Worm (Caenorhabditis elegans) whole organism, L1 larva: Measurements from ENCODE around the gene nhr-199.

ENCODE experiments used
- Y116A8C.19 ChIP-seq: sonication (generic microtip); optimal IDR thresholded peaks from 2 replicates; lab custom pipeline; 2016; ENCODE audit warnings: missing compliant biosample characterization, missing genetic modification characterization, borderline replicate concordance
- aha-1 ChIP-seq: fragments of 150-350 bp; optimal IDR thresholded peaks from 2 replicates; lab custom pipeline; 2014; ENCODE audit warnings: missing biosample characterization, missing genetic modification characterization
- alr-1 ChIP-seq: fragments of 200-800 bp; sonication (Bioruptor generic); optimal IDR thresholded peaks from 2 replicates; lab custom pipeline; 2018; ENCODE audit warnings: borderline replicate concordance, mild to moderate bottlenecking, missing genetic modification characterization, missing compliant biosample characterization
- aly-2 ChIP-seq: fragments of 150-350 bp; optimal IDR thresholded peaks from 2 replicates; lab custom pipeline; 2014; ENCODE audit warnings: missing biosample characterization, missing genetic modification characterization
- ceh-8 ChIP-seq: fragments of 200-800 bp; sonication (Bioruptor generic); optimal IDR thresholded peaks from 2 replicates; lab custom pipeline; 2018; ENCODE audit warnings: mild to moderate bottlenecking, missing genetic modification characterization, moderate library complexity, missing compliant biosample characterization
- ceh-82 ChIP-seq, 3 experiments: fragments of 150-350 bp in 1 of 3; sonication (generic microtip) in 2 of 3; optimal IDR thresholded peaks; 2 replicates each; lab custom pipeline; 2014 to 2017; ENCODE audit warnings: missing biosample characterization in 3 of 3, missing genetic modification characterization in 3 of 3
- dsc-1 ChIP-seq: sonication (generic microtip); optimal IDR thresholded peaks from 2 replicates; lab custom pipeline; 2016; ENCODE audit warnings: mild to moderate bottlenecking, missing genetic modification characterization, missing compliant biosample characterization
- efl-1 ChIP-seq, 4 experiments: fragments of 150-350 bp; optimal IDR thresholded peaks in 3 of 4; peaks in 1 of 4; 1 replicate in 1 of 4; 2 replicates in 3 of 4; lab custom pipeline; 2014; ENCODE audit warnings: missing biosample characterization in 2 of 4, missing genetic modification characterization in 2 of 4, missing genetic modification reagents in 2 of 4
- elt-3 ChIP-seq, 6 experiments: fragments of 150-350 bp in 1 of 6; sonication (generic microtip); optimal IDR thresholded peaks; 2 replicates each; lab custom pipeline; 2017 to 2018; ENCODE audit warnings: missing biosample characterization in 6 of 6, missing genetic modification characterization in 6 of 6, inconsistent platforms in 1 of 6
- fkh-4 ChIP-seq: sonication (generic microtip); optimal IDR thresholded peaks from 2 replicates; lab custom pipeline; 2016; ENCODE audit warnings: missing compliant biosample characterization, missing genetic modification characterization, borderline replicate concordance
- fkh-8 ChIP-seq: sonication (generic microtip); optimal IDR thresholded peaks from 2 replicates; lab custom pipeline; 2016; ENCODE audit warnings: mild to moderate bottlenecking, missing genetic modification characterization, missing compliant biosample characterization
- hlh-17 ChIP-seq: fragments of 200-800 bp; sonication (Bioruptor generic); optimal IDR thresholded peaks from 2 replicates; lab custom pipeline; 2018; ENCODE audit warnings: missing genetic modification characterization, mild to moderate bottlenecking, missing compliant biosample characterization, moderate library complexity, borderline replicate concordance
- hpl-2 ChIP-seq: fragments of 150-350 bp; optimal IDR thresholded peaks from 2 replicates; lab custom pipeline; 2014; ENCODE audit warnings: missing biosample characterization, missing genetic modification reagents, missing genetic modification characterization
- lin-13 ChIP-seq: fragments of 150-350 bp; optimal IDR thresholded peaks from 2 replicates; lab custom pipeline; 2014; ENCODE audit warnings: missing biosample characterization, missing genetic modification reagents, missing genetic modification characterization
- lin-14 ChIP-seq: fragments of 200-800 bp; sonication (Bioruptor generic); optimal IDR thresholded peaks from 2 replicates; lab custom pipeline; 2018; ENCODE audit warnings: mild to moderate bottlenecking, missing genetic modification characterization, moderate library complexity, missing compliant biosample characterization
- lin-35 ChIP-seq, 2 experiments: fragments of 150-350 bp; optimal IDR thresholded peaks; 2 replicates each; lab custom pipeline; 2014; ENCODE audit warnings: missing biosample characterization in 2 of 2, missing genetic modification characterization in 2 of 2, missing genetic modification reagents in 2 of 2
- lin-39 ChIP-seq: fragments of 150-350 bp; optimal IDR thresholded peaks from 2 replicates; lab custom pipeline; 2014; ENCODE audit warnings: missing biosample characterization, missing genetic modification reagents, missing genetic modification characterization
- lsy-2 ChIP-seq, 2 experiments: fragments of 150-350 bp; optimal IDR thresholded peaks; 2 replicates each; lab custom pipeline; 2014; ENCODE audit warnings: missing biosample characterization in 2 of 2, missing genetic modification characterization in 2 of 2
- mdl-1 ChIP-seq, 2 experiments: fragments of 150-350 bp; optimal IDR thresholded peaks; 2 replicates each; lab custom pipeline; 2014 to 2017; ENCODE audit warnings: missing biosample characterization in 2 of 2, missing genetic modification characterization in 2 of 2, inconsistent platforms in 1 of 2
- mef-2 ChIP-seq: fragments of 150-350 bp; optimal IDR thresholded peaks from 2 replicates; lab custom pipeline; 2014; ENCODE audit warnings: missing biosample characterization, missing genetic modification characterization
- nhr-12 ChIP-seq: sonication (generic microtip); optimal IDR thresholded peaks from 2 replicates; lab custom pipeline; 2017; ENCODE audit warnings: missing biosample characterization, missing genetic modification characterization
- nhr-20 ChIP-seq: sonication (generic microtip); optimal IDR thresholded peaks from 2 replicates; lab custom pipeline; 2016; ENCODE audit warnings: mild to moderate bottlenecking, missing genetic modification characterization, missing compliant biosample characterization
- nhr-28 ChIP-seq: fragments of 150-350 bp; optimal IDR thresholded peaks from 2 replicates; lab custom pipeline; 2014; ENCODE audit warnings: missing biosample characterization, missing genetic modification characterization
- nhr-47 ChIP-seq: sonication (generic microtip); optimal IDR thresholded peaks from 2 replicates; lab custom pipeline; 2016; ENCODE audit warnings: mild to moderate bottlenecking, missing genetic modification characterization, moderate library complexity, missing compliant biosample characterization
- nhr-71 ChIP-seq: sonication (generic microtip); optimal IDR thresholded peaks from 2 replicates; lab custom pipeline; 2016; ENCODE audit warnings: mild to moderate bottlenecking, missing genetic modification characterization, moderate library complexity, missing compliant biosample characterization
- nhr-76 ChIP-seq: sonication (generic microtip); optimal IDR thresholded peaks from 2 replicates; lab custom pipeline; 2017; ENCODE audit warnings: missing biosample characterization, missing genetic modification characterization
- pax-3 ChIP-seq: fragments of 200-800 bp; sonication (Bioruptor generic); optimal IDR thresholded peaks from 2 replicates; lab custom pipeline; 2018; ENCODE audit warnings: mild to moderate bottlenecking, missing genetic modification characterization, moderate library complexity, missing compliant biosample characterization
- rnt-1 ChIP-seq: sonication (generic microtip); optimal IDR thresholded peaks from 2 replicates; lab custom pipeline; 2016; ENCODE audit warnings: mild to moderate bottlenecking, missing genetic modification characterization, moderate library complexity, missing compliant biosample characterization
- sox-4 ChIP-seq: sonication (generic microtip); optimal IDR thresholded peaks from 2 replicates; lab custom pipeline; 2016; ENCODE audit warnings: missing genetic modification characterization, missing compliant biosample characterization
- swsn-7 ChIP-seq: sonication (generic microtip); optimal IDR thresholded peaks from 2 replicates; lab custom pipeline; 2016; ENCODE audit warnings: missing genetic modification characterization, missing compliant biosample characterization
- unc-130 ChIP-seq: fragments of 150-350 bp; optimal IDR thresholded peaks from 2 replicates; lab custom pipeline; 2017; ENCODE audit warnings: missing biosample characterization, missing genetic modification characterization, inconsistent platforms
- unc-30 ChIP-seq: sonication (generic microtip); optimal IDR thresholded peaks from 2 replicates; lab custom pipeline; 2017; ENCODE audit warnings: missing biosample characterization, missing genetic modification characterization
- xbp-1 ChIP-seq: sonication (generic microtip); optimal IDR thresholded peaks from 2 replicates; lab custom pipeline; 2016; ENCODE audit warnings: missing genetic modification characterization, missing compliant biosample characterization
- zag-1 ChIP-seq: fragments of 150-350 bp; optimal IDR thresholded peaks from 2 replicates; lab custom pipeline; 2014; ENCODE audit warnings: missing biosample characterization, missing genetic modification characterization
- zip-4 ChIP-seq: fragments of 200-800 bp; sonication (Bioruptor generic); optimal IDR thresholded peaks from 2 replicates; lab custom pipeline; 2018; ENCODE audit warnings: mild to moderate bottlenecking, missing genetic modification characterization, moderate library complexity, missing compliant biosample characterization
- ztf-11 ChIP-seq, 2 experiments: sonication (generic microtip); optimal IDR thresholded peaks; 2 replicates each; lab custom pipeline; 2016 to 2017; ENCODE audit warnings: missing genetic modification characterization in 2 of 2, missing biosample characterization in 1 of 2, missing compliant biosample characterization in 1 of 2

Gene nhr-199

DNA sequence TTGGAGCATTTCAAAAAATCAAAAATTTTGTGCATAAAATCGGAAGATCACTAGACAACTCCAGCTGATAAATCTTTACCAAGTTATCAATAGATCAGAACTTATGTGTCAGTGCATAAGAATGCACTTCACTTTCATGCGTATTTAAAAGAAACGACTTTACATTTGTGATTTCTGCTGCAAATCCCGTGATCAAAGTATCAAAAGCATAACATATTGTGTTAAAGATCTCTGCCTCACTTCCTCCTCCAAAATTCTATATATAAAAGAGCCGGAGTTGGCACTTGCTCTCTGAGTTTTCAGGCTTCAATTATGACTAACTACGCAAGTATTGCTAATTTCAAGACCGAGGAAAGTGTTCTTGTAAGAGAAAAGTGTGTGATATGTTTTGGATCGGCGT lies 6.0 kb downstream of the nhr-199 start, which contains the start of gene nhr-198 (continued):
- no peak for TF ChIP-seq aly-2 (tag; lab: Kevin White, UChicago)
- no peak for TF ChIP-seq aha-1 (tag; lab: Kevin White, UChicago)
- TF ChIP-seq lin-13 (GFP tag; lab: Kevin White, UChicago): no peak
- TF ChIP-seq unc-130 (tag; lab: Kevin White, UChicago): no peak
- no peak for TF ChIP-seq ztf-11 (tag; optimal IDR thresholded peaks at IDR 0.05; lab: Kevin White, UChicago)
- no peak for TF ChIP-seq nhr-76 (tag; lab: Kevin White, UChicago)
- no peak for TF ChIP-seq Y116A8C.19 (tag; lab: Kevin White, UChicago)
- no peak for TF ChIP-seq xbp-1 (tag; lab: Kevin White, UChicago)
- TF ChIP-seq zip-4 (GFP tag; lab: Kevin White, UChicago): no peak

DNA sequence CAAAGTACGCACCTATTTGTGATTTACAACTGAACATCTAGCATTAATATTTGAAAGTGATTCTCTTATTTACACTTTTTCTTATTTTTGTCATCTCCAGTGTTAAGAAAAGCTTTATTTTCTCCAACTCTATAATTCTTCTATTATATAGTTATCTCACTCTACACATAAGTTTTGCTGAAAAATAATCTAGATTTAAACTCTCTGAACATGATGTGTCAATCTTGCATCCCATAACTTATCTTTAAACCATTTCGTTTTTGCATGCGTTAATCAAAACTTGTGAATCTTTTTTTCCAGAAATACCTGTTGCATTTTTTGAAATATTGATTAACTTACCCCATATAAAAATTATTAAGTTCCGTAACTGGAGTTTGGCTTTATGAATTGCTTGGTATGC lies 9.7 kb downstream of the nhr-199 start, which contains the start of gene nhr-268:
Gene nhr-268, plus strand, starts transcription at position 301 of the 400 bp plus-strand sequence.
- no peak for TF ChIP-seq ceh-82 (tag; optimal IDR thresholded peaks at IDR 0.05; lab: Kevin White, UChicago)
- TF ChIP-seq nhr-12 (tag; lab: Kevin White, UChicago): no peak

DNA sequence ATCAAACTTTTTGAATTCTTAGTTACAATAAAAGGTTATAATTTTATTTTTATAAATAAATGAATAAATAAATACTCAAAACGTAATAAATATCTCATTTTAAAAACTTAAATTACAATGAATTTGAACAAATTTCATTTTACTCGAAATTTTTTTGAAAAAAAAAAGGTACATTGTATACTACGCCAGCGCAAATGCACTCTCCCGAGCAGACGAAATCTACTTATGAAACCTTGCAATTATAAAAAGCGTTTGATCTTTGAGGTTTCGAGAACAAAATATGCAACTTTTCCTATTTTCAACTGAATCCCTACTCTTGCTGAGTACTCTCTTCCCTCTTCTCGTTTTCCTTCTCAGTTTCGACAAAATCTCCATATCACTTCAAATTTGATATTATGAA lies 12.0 kb downstream of the nhr-199 start, which contains the start of gene nhr-197:
Gene nhr-197, plus strand, starts transcription at position 301 of the 400 bp plus-strand sequence.
- TF ChIP-seq nhr-12 (tag; lab: Kevin White, UChicago) (no peak), swsn-7 (tag; lab: Kevin White, UChicago) (no peak), zag-1 (no peak), elt-3 (tag; optimal IDR thresholded peaks at IDR 0.05; lab: Kevin White, UChicago) (no peak), unc-30 (tag; lab: Kevin White, UChicago) (no peak), lin-14 (no peak), hpl-2 (GFP tag; lab: Kevin White, UChicago) (no peak)

DNA sequence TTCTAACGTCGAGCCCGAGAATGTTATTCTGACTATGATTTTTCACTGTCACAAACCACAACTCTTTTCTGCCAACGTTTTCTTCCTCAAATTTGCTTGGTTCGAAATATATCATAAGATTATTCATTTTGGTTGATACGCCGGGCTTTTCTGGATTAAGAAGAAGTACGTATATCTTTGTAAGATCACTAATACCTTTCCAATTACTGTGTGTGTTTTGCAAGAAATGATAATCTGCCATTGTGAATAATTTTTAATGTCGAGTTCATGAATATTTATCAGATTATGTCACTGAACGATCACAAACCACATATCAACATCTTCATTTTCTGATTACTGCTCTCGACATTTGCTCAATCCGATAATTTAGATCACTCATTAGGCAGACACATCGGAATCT lies 14.1 kb downstream of the nhr-199 start, which contains the start of gene nhr-196:
Gene nhr-196, plus strand, starts transcription at position 118 of the 400 bp plus-strand sequence.
- TF ChIP-seq nhr-71 (tag; lab: Kevin White, UChicago) (peak; percentile 17), pax-3 (tag; lab: Kevin White, UChicago) (peak; percentile 80), elt-3 (tag; optimal IDR thresholded peaks at IDR 0.05; lab: Kevin White, UChicago) (no peak), sox-4 (tag; lab: Kevin White, UChicago) (peak; percentile 58), nhr-47 (peak; percentile 49), fkh-4 (tag; lab: Kevin White, UChicago) (peak; percentile 24), hlh-17 (GFP tag; lab: Kevin White, UChicago) (no peak), nhr-20 (no peak), fkh-8 (tag; lab: Kevin White, UChicago) (peak; percentile 66), dsc-1 (peak; percentile 98)
- TF ChIP-seq, all 84 proteins: peak for 7

DNA sequence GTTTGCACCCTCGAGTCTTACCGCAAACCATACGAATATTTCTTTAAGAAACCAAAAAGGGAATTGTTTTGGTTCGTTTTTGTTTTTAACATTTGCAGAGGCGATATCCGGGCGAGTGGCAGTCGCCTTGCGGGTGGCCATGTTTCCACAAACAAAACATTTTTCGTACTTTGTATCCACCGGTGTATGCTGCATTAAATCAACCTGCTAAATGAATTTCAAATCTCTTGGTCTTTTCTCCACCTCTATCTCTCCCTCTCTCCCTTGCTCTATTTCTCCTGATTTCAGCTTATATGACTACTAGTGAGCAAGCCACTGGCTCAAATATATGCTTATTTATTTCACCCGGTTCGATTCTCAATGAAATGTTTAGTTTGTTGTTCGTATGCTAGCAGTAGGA lies 22.5 kb downstream of the nhr-199 start, which contains the start of gene nhr-52:
Gene nhr-52, plus strand, starts transcription at position 301 of the 400 bp plus-strand sequence.
- TF ChIP-seq lsy-2 (tag; optimal IDR thresholded peaks at IDR 0.05; lab: Kevin White, UChicago) (no peak), Y116A8C.19 (tag; lab: Kevin White, UChicago) (no peak), ceh-82 (tag; optimal IDR thresholded peaks at IDR 0.05; lab: Kevin White, UChicago) (no peak), mef-2 (tag; lab: Kevin White, UChicago) (no peak), rnt-1 (tag; lab: Kevin White, UChicago) (no peak), sox-4 (tag; lab: Kevin White, UChicago) (no peak), hlh-17 (GFP tag; lab: Kevin White, UChicago) (no peak), mdl-1 (tag; optimal IDR thresholded peaks at IDR 0.05; lab: Kevin White, UChicago) (no peak), alr-1 (tag; lab: Kevin White, UChicago) (no peak), nhr-28 (no peak), ztf-11 (tag; optimal IDR thresholded peaks at IDR 0.05; lab: Kevin White, UChicago) (no peak), efl-1 (optimal IDR thresholded peaks at IDR 0.05; lab: Kevin White, UChicago) (no peak), efl-1 (GFP tag; optimal IDR thresholded peaks at IDR 0.05 in 1 of 2; lab: Kevin White, UChicago) (no peak), fkh-8 (tag; lab: Kevin White, UChicago) (no peak), lin-39 (no peak), lin-35 (GFP tag; optimal IDR thresholded peaks at IDR 0.05; lab: Kevin White, UChicago) (no peak), ceh-8 (GFP tag; lab: Kevin White, UChicago) (no peak)
- TF ChIP-seq, all 84 proteins: peak for 0
